Worm (Caenorhabditis elegans): Measurements from ENCODE around the gene M03E7.1.
A peak's percentile ranks its signal among the peaks of the same experiment; 100 is the strongest.

The M03E7.1 gene

DNA sequence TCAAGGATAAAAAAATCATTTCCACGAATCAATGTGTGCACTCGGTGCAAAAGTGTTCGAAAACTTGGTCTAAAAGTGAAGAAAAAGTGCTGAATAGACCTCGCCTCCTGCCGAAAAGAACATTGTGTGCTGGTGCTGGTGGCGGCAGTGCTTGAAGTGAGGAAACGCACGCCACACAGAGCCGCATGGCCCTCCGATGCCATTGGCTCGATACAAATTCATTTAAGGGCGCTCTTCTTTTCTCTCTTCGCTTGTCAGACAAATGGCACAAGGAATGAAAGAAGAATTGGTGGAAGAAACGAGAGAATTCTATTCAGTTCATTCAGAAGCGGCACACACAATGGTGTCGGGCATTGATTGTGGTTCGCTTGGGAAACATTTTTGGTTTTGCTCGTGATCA is 39.2 kb upstream of the M03E7.1 start:
- no peak for TF ChIP-seq jun-1 (tag; optimal IDR thresholded peaks at IDR 0.05)
- TF ChIP-seq aly-2 (tag; optimal IDR thresholded peaks at IDR 0.05), result no peak
- peak; percentile 48 for TF ChIP-seq nfya-1 (tag; optimal IDR thresholded peaks at IDR 0.05; ENCODE audit: insufficient read depth)
- TF ChIP-seq hmg-11 (tag; optimal IDR thresholded peaks at IDR 0.05), result peak; percentile 16

DNA sequence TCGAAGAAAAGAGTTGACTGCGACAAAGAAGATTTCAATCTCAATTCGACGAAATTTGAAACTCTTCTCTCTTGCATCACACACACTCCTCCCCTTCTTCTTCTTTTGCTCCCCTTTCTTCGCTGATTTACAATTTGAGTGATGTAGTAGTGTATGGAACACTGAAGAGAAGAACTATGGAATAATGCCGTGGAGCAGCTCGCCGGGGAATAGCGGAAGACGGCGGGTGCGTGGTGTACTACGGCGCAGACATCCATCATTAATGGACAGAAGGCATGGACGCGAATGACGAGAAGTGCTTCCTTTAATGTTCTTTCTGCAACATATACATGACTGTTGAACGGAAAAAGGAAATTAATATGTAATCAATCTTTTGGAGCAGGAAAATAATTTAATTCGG is 38.6 kb upstream of the M03E7.1 start:
- TF ChIP-seq ZK546.5 (tag; optimal IDR thresholded peaks at IDR 0.05), result no peak
- TF ChIP-seq pqm-1 (tag; optimal IDR thresholded peaks at IDR 0.05), result no peak
- peak; percentile 46 for TF ChIP-seq ama-1 (optimal IDR thresholded peaks at IDR 0.05)
- TF ChIP-seq nfya-1 (tag; optimal IDR thresholded peaks at IDR 0.05; ENCODE audit: insufficient read depth), result peak; percentile 9
- no peak for TF ChIP-seq nhr-43 (tag; optimal IDR thresholded peaks at IDR 0.05; ENCODE audit: poor library complexity, severe bottlenecking)
- peak; percentile 71 for TF ChIP-seq lin-39 (tag; optimal IDR thresholded peaks at IDR 0.05)

DNA sequence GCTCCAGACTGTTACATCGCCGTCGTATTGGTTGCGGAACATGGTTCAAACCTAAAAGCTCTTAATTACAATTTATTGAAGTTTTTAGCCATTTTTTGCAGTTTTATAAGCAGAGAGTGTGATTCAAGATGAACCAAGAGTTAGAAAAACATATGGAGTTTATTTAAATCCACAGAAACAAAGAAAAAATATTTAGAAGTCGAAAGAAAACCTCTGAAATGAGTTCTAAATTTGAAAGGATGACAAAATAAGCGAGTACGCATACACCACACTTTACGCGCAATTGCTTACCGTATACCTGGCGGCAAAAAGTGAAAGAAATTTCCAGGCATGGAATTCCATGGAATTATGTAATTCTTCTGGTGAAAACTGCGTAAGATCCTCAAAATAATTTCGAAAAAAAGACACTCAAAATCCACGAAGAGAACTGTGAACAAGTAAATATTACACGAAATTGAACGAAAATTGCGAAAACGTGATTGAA is 37.2 kb upstream of the M03E7.1 start, which contains the start of gene pas-6:
pas-6 (minus strand) TSS at position 51 of the 484 bp plus-strand sequence.
- TF ChIP-seq egl-5 (tag; optimal IDR thresholded peaks at IDR 0.05) (peak; percentile 23), pha-4 (tag; optimal IDR thresholded peaks at IDR 0.05) (peak; percentile 46), snpc-4 (tag; optimal IDR thresholded peaks at IDR 0.05) (peak; percentile 15), skn-1 (tag; optimal IDR thresholded peaks at IDR 0.05) (peak; percentile 72), nhr-43 (tag; optimal IDR thresholded peaks at IDR 0.05; ENCODE audit: poor library complexity, severe bottlenecking) (no peak), nfya-1 (tag; optimal IDR thresholded peaks at IDR 0.05; ENCODE audit: insufficient read depth) (peak; percentile 79), ama-1 (optimal IDR thresholded peaks at IDR 0.05) (no peak), lin-15B (tag; optimal IDR thresholded peaks at IDR 0.05) (peak; percentile 29)

DNA sequence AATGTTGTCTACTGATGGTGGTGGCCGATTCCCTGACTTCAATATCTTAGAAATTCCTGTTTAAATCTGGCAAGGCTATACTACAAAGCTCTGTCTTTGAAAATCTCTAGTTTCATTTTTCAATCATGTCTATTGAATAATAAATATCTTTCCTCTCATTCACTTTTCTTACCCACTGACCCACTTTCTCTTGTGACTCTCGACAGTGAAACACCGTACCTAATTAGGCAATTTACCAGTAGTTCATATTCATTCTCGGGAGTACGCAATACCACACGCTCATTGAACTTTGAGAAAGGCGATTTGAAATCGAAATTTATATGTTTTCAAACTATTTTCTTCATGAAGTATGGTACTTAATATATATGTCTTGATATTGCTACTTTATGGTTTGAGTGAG is 36.7 kb upstream of the M03E7.1 start, which contains the start of gene CD4.11:
CD4.11 (plus strand) TSS at position 301 of the 400 bp plus-strand sequence.
- TF ChIP-seq elt-1 (tag; optimal IDR thresholded peaks at IDR 0.05), result no peak
- TF ChIP-seq nhr-11 (tag; optimal IDR thresholded peaks at IDR 0.05), result no peak
- TF ChIP-seq nhr-25 (tag; optimal IDR thresholded peaks at IDR 0.05), result no peak
- no peak for TF ChIP-seq unc-62 (GFP tag; optimal IDR thresholded peaks at IDR 0.05)
- TF ChIP-seq elt-3 (tag; optimal IDR thresholded peaks at IDR 0.05), result no peak
- TF ChIP-seq pqm-1 (tag; optimal IDR thresholded peaks at IDR 0.05), result no peak
- TF ChIP-seq lsy-12 (tag; optimal IDR thresholded peaks at IDR 0.05), result no peak
- no peak for TF ChIP-seq hmg-11 (tag; optimal IDR thresholded peaks at IDR 0.05)
- no peak for TF ChIP-seq egl-27 (tag; optimal IDR thresholded peaks at IDR 0.05)
- TF ChIP-seq sea-2 (GFP tag; optimal IDR thresholded peaks at IDR 0.05), result no peak
- TF ChIP-seq aly-2 (tag; optimal IDR thresholded peaks at IDR 0.05), result no peak
- TF ChIP-seq snpc-4 (tag; optimal IDR thresholded peaks at IDR 0.05), result no peak
- TF ChIP-seq mdl-1 (tag; optimal IDR thresholded peaks at IDR 0.05), result no peak

DNA sequence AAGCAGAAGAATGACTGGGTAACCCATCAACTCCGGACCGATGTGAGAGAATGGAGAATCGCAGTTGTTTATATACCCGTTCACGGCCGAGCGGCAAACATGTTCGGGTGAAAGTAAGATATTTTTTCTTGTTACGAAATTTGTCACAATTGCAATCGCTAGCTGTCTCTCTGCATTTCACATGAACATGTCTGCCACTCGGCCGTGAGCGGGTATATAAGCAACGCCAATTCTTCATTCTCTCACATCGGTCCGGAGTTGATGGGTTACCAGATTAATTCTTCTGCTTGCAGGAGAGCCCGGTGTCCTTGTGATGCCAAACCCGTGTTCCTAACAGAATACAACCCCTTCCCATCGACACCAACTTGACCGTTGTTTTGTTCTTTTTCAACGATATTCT is 34.4 kb upstream of the M03E7.1 start:
- no peak for TF ChIP-seq pha-4 (tag; optimal IDR thresholded peaks at IDR 0.05)
- TF ChIP-seq eor-1 (tag; optimal IDR thresholded peaks at IDR 0.05), result no peak
- no peak for TF ChIP-seq mml-1 (tag; optimal IDR thresholded peaks at IDR 0.05)
- no peak for TF ChIP-seq nhr-23 (tag; optimal IDR thresholded peaks at IDR 0.05)
- no peak for TF ChIP-seq elt-3 (tag; optimal IDR thresholded peaks at IDR 0.05)
- no peak for TF ChIP-seq R02D3.7 (tag; optimal IDR thresholded peaks at IDR 0.05)
- TF ChIP-seq sea-2 (GFP tag; optimal IDR thresholded peaks at IDR 0.05), result no peak
- TF ChIP-seq aly-2 (tag; optimal IDR thresholded peaks at IDR 0.05), result no peak
- no peak for TF ChIP-seq lsy-12 (tag; optimal IDR thresholded peaks at IDR 0.05)
- no peak for TF ChIP-seq ztf-4 (tag; optimal IDR thresholded peaks at IDR 0.05)
- no peak for TF ChIP-seq nhr-28 (tag; optimal IDR thresholded peaks at IDR 0.05)
- no peak for TF ChIP-seq unc-62 (GFP tag; optimal IDR thresholded peaks at IDR 0.05)
- no peak for TF ChIP-seq zag-1 (tag; optimal IDR thresholded peaks at IDR 0.05)
- peak; percentile 96 for TF ChIP-seq snpc-4 (tag; optimal IDR thresholded peaks at IDR 0.05)
- TF ChIP-seq ceh-82 (tag; optimal IDR thresholded peaks at IDR 0.05), result no peak
- TF ChIP-seq hmg-11 (tag; optimal IDR thresholded peaks at IDR 0.05), result peak; percentile 2
- peak; percentile 41 for TF ChIP-seq nhr-25 (tag; optimal IDR thresholded peaks at IDR 0.05)
- no peak for TF ChIP-seq fos-1 (tag; optimal IDR thresholded peaks at IDR 0.05)
- no peak for TF ChIP-seq nfya-1 (tag; optimal IDR thresholded peaks at IDR 0.05; ENCODE audit: insufficient read depth)
- TF ChIP-seq lin-39 (tag; optimal IDR thresholded peaks at IDR 0.05), result no peak
- TF ChIP-seq nhr-237 (tag; optimal IDR thresholded peaks at IDR 0.05), result no peak
